Worm (Caenorhabditis elegans) whole organism, L3 larva: ENCODE data around the gene R05H5.7.

Experiments used
- ama-1 ChIP-seq: fragments of 150-350 bp; optimal IDR thresholded peaks from 2 replicates; lab custom pipeline; 2018
- ceh-9 ChIP-seq: sonication (generic microtip); optimal IDR thresholded peaks from 2 replicates; lab custom pipeline; 2018; ENCODE audit warnings: missing biosample characterization, missing genetic modification characterization
- egl-27 ChIP-seq: sonication (generic microtip); optimal IDR thresholded peaks from 4 replicates; lab custom pipeline; 2017; ENCODE audit warnings: missing biosample characterization, missing genetic modification reagents, missing genetic modification characterization
- fkh-10 ChIP-seq: sonication (generic microtip); optimal IDR thresholded peaks from 2 replicates; lab custom pipeline; 2017; ENCODE audit warnings: missing biosample characterization, missing genetic modification reagents, missing genetic modification characterization
- fkh-2 ChIP-seq: fragments of 150-350 bp; optimal IDR thresholded peaks from 2 replicates; lab custom pipeline; 2014; ENCODE audit warnings: missing biosample characterization, missing genetic modification reagents, missing genetic modification characterization
- jun-1 ChIP-seq: fragments of 150-350 bp; optimal IDR thresholded peaks from 2 replicates; lab custom pipeline; 2014; ENCODE audit warnings: missing biosample characterization, missing genetic modification reagents, missing genetic modification characterization
- lin-15B ChIP-seq: fragments of 150-350 bp; optimal IDR thresholded peaks from 2 replicates; lab custom pipeline; 2014; ENCODE audit warnings: missing biosample characterization, missing genetic modification characterization
- lin-39 ChIP-seq: fragments of 150-350 bp; optimal IDR thresholded peaks from 2 replicates; lab custom pipeline; 2018; ENCODE audit warnings: missing biosample characterization, missing genetic modification reagents, missing genetic modification characterization
- lsy-12 ChIP-seq: sonication (generic microtip); optimal IDR thresholded peaks from 2 replicates; lab custom pipeline; 2016; ENCODE audit warnings: mild to moderate bottlenecking, missing genetic modification characterization, missing compliant biosample characterization
- nhr-237 ChIP-seq: fragments of 150-350 bp; optimal IDR thresholded peaks from 2 replicates; lab custom pipeline; 2014; ENCODE audit warnings: missing biosample characterization, missing genetic modification characterization
- nhr-43 ChIP-seq: sonication (generic microtip); optimal IDR thresholded peaks from 2 replicates; lab custom pipeline; 2016; ENCODE audit warnings: mild to moderate bottlenecking, missing genetic modification characterization, missing compliant biosample characterization; ENCODE audit not compliant: poor library complexity, severe bottlenecking
- nhr-67 ChIP-seq: fragments of 150-350 bp; optimal IDR thresholded peaks from 2 replicates; lab custom pipeline; 2014; ENCODE audit warnings: missing biosample characterization, missing genetic modification characterization
- nhr-77 ChIP-seq: fragments of 150-350 bp; optimal IDR thresholded peaks from 2 replicates; lab custom pipeline; 2014; ENCODE audit warnings: missing biosample characterization, missing genetic modification characterization
- ztf-4 ChIP-seq: fragments of 150-350 bp; optimal IDR thresholded peaks from 2 replicates; lab custom pipeline; 2014; ENCODE audit warnings: missing biosample characterization, missing genetic modification characterization

R05H5.7 gene

DNA sequence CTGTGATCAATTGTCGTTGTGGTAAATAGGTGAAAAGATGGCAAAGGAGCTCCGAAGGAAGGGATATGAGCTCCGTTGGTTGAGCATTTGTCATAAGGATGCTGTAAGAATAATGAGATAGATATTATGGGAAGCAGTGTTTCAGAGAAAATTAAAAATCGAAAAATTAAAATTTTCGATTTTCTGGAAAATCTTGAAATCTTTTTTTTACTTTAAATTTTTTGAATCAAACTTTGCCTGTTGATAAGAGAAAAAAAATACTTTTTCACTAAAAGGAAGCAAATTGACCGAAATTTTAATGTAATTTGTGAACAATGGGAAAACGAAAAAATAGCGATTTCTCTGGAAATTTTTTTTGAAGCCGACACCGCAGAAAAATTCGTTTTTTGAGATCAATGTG lies 47.3 kb downstream of the R05H5.7 start, which contains the start of gene mec-15:
Gene mec-15 (minus strand): TSS at position 101 of the 400 bp plus-strand sequence.
- no peak for TF ChIP-seq nhr-67

DNA sequence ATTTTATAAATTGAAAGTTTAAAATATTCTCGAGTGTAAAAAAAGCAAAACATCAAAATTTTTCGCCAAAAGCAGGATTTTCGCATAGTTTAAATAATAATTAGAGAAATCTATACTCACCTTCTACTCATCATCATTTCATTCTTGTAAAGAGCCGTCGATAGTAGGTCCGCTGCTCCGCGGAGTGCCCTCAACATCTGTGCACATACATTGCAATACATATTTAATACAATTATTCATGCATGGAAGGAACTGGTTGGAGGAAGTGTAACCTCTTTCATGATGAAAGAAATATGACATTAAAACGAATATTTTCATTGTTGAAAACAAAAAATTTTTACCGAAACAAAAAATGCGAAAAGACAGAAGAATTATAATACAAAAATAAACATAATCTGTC lies 50.0 kb downstream of the R05H5.7 start, which contains the start of gene mrps-14:
Gene mrps-14 (minus strand): TSS at position 197 of the 400 bp plus-strand sequence.
- TF ChIP-seq nhr-237 (tag; lab: Kevin White, UChicago), result no peak
- no peak for TF ChIP-seq nhr-77 (tag; lab: Kevin White, UChicago)
- no peak for TF ChIP-seq ama-1 (lab: Kevin White, UChicago)
- no peak for TF ChIP-seq lsy-12 (tag; lab: Kevin White, UChicago)
- TF ChIP-seq ceh-9, result no peak
- TF ChIP-seq nhr-67, result no peak
- no peak for TF ChIP-seq jun-1
- TF ChIP-seq lin-15B (tag; lab: Kevin White, UChicago), result no peak
- TF ChIP-seq nhr-43 (tag; lab: Kevin White, UChicago), result no peak
- TF ChIP-seq ztf-4 (tag; lab: Kevin White, UChicago), result no peak
- TF ChIP-seq lin-39 (tag; lab: Kevin White, UChicago), result no peak
- no peak for TF ChIP-seq fkh-2
- TF ChIP-seq fkh-10 (GFP tag; lab: Kevin White, UChicago), result no peak
- no peak for TF ChIP-seq egl-27 (tag; lab: Kevin White, UChicago)
